Worm (Caenorhabditis elegans): ENCODE data around the gene fzo-1.

DNA sequence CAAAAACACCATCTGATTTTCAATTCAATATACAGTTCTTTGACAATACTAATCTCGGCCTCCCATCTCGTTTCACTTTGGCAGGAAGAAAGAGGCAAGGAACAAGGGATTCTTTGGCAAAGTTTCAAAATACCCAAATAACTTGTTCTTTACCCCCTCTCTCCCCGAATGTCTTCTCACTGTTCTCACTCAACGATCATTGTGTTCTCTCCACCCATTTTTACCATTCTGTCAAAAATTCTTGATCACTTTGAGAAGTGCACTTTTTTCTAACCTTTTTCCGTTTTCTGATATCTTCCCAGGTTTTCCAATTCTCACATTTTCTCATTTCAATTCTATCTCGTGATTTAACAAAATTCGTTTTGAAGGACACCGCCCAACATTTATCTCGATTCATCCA is 18.1 kb upstream of the fzo-1 start, which contains the start of gene H41C03.1:
- TF ChIP-seq pha-4 (GFP tag; IDR thresholded peaks at IDR 0.05) (no peak), pha-4 (tag; optimal IDR thresholded peaks at IDR 0.05) (no peak), snpc-4 (tag; optimal IDR thresholded peaks at IDR 0.05) (no peak)

Data from whole organism, L4 larva.